Worm (Caenorhabditis elegans): ENCODE data around the gene sna-2.

DNA sequence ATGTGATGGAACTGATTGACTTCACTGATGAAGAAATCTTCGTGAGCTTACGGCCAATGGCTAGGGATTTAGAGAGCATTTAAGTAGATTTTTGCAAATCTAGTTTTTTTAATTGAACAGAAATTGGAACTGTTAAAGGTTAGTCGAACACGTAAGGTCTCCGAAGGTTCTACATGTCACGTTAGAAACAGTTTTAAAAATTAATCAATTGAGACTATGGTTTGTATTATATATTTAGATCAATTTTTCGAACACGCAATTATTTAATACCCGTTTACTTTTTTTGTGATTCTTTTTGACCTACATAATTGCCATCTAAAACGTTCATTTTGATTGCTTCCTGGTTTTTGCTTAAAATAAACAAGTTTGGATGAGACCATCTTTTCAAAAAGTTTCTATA lies 32.5 kb downstream of the sna-2 start, which contains the start of gene C28D4.4:
- TF ChIP-seq elt-3 (tag; optimal IDR thresholded peaks at IDR 0.05) (no peak), unc-39 (tag; optimal IDR thresholded peaks at IDR 0.05) (no peak), nhr-67 (tag; optimal IDR thresholded peaks at IDR 0.05) (no peak), mdl-1 (tag; optimal IDR thresholded peaks at IDR 0.05) (no peak), mml-1 (tag; optimal IDR thresholded peaks at IDR 0.05) (no peak), elt-2 (tag; optimal IDR thresholded peaks at IDR 0.05) (no peak)

All from whole organism, L3 larva.